Fruit fly (Drosophila melanogaster) ovary, adult (tissue): Measurements from ENCODE around the gene CG3744.

Experiments used
- CG17801 ChIP-seq: fragments of 200-800 bp; optimal IDR thresholded peaks from 2 replicates; lab custom pipeline; 2019; ENCODE audit warnings: missing biosample characterization, mild to moderate bottlenecking, missing genetic modification characterization, moderate library complexity; ENCODE audit not compliant: partially characterized antibody

Gene CG3744

dm6 chr3R:24851429-24851828, 25.0 kb downstream of the CG3744 start, which contains the start of gene Nct:
Gene Nct (plus strand): TSS chr3R:24851601.
- peak; percentile 40 for TF ChIP-seq CG17801

- peak; percentile 74 for TF ChIP-seq CG17801
Measured at dm6 chr3R:24850420-24850819, 26.0 kb downstream of the CG3744 start, which contains the start of gene CG7006. Gene CG7006 (plus strand): TSS chr3R:24850627.

DNA sequence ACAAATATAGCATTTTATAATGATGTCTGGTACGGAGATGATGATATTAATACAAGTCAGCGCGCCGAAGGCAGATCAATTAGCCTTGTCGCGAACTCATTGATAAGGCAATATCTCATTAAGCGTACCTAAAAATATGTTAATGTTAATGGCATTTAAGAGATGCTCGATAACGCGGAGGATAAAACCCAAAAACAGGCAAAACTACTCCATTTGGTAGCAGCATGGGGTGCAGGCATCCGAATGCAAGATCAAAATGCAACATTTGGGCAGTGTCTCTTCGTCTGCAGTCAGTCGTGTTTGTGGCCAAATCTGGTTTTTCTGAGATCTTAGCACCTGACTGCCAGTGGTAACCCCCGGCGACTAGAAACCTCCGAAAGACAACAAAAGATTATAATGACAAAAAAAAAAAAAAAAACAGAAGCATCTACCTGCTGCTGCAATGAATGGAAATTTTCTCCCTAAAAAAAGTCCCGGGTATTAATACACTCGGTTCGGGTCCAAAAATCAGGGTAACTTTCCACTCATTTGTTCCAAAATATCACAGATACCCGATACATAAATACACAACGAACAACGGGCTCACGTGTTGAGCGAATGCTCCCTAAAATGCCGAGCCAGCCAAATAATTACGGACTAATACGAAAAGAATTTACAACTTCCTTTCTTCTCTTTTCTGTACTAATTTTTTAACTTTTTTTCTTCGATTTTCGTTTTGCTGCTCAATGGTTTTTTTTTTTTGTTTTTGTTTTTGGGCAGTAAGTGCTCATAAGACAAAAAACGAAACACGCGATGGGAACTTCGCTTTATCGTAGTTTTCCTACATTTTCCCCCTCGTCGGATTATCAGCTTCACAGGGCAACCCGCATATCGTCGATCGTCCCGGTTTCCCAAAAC, 30.3 kb downstream of the CG3744 start:
- TF ChIP-seq CG17801: peak; percentile 71

DNA sequence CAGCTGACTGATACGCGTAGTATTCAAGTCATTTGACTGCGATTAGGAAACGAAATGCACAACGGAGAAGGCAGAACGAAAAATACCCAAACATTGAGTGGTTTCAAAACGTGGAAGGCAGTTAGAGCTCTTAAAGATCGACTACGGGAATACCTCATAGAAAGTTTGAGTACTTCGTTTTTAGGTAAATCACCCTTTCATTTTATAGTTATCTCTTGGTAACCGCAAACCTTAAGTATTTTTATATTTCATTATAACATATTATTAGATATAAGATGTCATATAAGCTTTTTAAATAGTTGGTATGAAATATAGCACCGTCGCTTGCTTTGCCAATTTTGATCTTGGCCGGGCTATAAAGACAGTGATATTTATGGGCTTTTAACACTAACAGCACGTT, 31.3 kb downstream of the CG3744 start:
- TF ChIP-seq CG17801: no peak

DNA sequence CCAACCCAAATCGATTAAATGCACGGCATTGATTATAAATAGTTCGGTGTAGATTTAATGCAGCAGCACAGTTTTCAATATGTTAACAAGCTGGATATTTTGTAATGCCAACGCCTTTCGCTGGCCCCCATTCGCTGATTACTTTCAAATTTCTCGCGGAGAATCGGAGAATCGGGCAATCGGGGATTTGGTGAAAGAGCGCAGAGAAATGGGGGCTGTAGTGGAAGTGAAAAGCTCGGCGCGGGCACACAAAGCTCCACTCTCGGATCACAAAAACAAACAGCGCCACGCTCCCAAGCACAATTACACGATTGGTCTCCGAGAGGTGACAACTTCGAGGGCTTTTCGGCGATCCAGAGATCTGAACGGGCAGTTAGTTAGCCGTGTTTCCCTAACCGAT, 34.8 kb downstream of the CG3744 start, which contains the start of gene Esp:
Gene Esp, plus strand, starts transcription at position 301 of the 400 bp plus-strand sequence.
- TF ChIP-seq CG17801: no peak

- no peak for TF ChIP-seq CG17801
Measured at dm6 chr3R:24841063-24841462, 35.4 kb downstream of the CG3744 start, which contains the start of gene CG33658. Gene CG33658 (minus strand): TSS chr3R:24841163.

DNA sequence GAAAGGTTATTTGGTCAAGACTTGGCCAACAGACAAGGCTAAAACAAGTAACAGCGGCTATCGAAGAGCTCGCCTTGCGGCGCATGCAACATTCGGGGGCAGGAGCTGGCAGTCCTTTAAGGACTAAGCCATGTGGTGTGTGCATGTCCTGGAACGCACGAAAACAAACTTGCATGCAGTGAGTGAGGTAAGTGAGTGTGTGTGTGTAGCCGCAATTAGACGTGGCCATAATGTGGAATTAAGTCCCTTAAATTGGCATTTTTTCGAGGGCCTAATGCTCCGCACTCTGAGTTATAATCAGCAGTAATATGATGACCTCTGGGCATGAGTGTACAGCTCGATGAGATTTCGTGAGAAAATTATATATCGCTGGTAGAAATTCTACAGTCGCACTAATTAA, 42.8 kb downstream of the CG3744 start, which contains the start of gene sosie:
Gene sosie, plus strand, starts transcription at position 301 of the 400 bp plus-strand sequence.
- no peak for TF ChIP-seq CG17801

DNA sequence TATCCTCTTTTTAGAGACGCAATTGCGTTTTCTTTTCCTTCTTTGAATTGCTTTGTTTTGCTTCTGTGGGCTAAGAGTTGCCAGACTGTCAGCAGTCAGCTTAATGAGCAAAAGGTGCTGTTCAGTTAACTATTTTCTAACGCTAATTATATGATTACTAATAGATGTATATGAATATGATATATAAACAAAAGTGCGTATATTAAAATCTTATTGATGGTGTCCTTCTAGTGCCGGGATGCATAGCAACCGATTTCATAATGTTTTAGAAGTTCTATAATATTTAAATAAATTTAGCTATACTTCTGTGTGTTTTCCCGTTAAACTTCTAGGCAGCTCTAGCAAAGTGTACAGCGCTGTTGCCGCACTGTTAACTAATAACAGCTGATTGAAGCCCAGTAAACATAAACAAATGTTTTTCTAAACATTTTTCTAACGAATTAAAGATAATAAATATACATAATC, 46.5 kb downstream of the CG3744 start, which contains the start of the genes Kaz and CG43273:
Gene Kaz, minus strand, starts transcription at position 73 of the 465 bp plus-strand sequence.
Gene CG43273, plus strand, starts transcription at position 415 of the 465 bp plus-strand sequence.
- peak; percentile 60 for TF ChIP-seq CG17801

DNA sequence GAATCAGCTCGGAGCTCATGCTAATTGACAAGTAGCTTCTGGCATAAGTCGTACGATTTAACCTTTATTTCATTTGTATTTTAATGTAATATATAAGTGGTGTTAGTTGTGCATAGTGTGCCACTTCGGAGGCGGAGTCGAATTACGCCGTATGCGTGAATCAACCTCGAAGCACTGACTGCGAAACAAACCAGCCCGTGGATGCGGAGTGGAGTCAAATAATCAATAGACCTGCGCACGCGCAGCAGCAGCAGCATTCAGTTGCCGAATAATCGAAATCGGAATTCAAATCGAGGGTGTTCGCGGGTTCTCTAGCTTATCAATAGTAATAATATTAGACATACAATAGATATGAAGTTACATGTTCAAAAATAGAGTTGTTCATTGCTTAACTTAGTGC, 48.2 kb downstream of the CG3744 start, which contains the start of gene RabX4:
Gene RabX4, minus strand, starts transcription at position 176 of the 400 bp plus-strand sequence.
- TF ChIP-seq CG17801: no peak

DNA sequence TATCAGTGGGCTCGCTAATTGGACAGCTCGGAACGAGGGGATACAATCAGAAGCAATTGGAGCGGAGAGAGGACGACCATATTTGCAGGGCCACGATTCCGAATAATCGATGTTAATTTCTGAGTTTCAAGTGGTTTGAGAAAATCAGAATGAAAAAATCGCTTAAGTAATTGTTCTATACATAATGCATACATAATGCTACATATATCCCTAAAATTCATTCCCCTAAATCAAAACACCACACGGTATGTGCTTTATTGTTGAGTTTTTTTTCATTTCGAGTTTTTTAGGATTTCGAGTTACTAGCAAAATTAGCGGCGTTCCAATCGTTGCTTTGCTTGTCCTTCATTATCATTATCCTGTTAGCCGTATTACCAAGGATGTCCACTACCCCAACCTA, 50.9 kb downstream of the CG3744 start, which contains the start of gene niki:
Gene niki, minus strand, starts transcription at position 101 of the 400 bp plus-strand sequence.
- TF ChIP-seq CG17801: no peak

DNA sequence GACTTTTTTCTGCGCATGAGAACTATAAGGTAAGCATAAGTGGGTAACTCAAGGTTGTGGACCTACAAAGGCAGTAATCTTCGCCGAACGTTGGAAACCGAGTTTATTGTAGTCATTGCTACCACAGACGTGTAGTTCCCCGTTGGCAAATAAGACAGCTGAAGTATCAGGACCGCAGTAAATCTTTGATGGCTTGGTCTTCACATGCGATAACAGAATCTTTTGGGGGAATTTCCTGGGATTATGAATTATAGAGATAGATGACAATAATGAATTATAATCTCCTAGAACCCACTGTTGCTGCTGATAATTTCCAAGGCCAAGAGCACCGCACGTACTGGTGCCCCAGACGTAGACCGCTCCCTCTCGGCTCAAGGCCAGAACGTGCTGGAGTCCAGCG, 53.4 kb downstream of the CG3744 start:
- TF ChIP-seq CG17801: no peak
